Worm (Caenorhabditis elegans) whole organism, L2 larva: ENCODE results near the gene T20B12.3.

ENCODE experiments used
- C34F6.9 ChIP-seq: fragments of 150-350 bp; optimal IDR thresholded peaks from 2 replicates; lab custom pipeline; 2014; ENCODE audit warnings: missing biosample characterization, missing genetic modification characterization
- F13H6.1 ChIP-seq: sonication (generic microtip); optimal IDR thresholded peaks from 2 replicates; lab custom pipeline; 2016; ENCODE audit warnings: missing genetic modification characterization, missing compliant biosample characterization
- Y55F3AM.14 ChIP-seq: fragments of 200-800 bp; sonication (Bioruptor generic); optimal IDR thresholded peaks from 2 replicates; lab custom pipeline; 2018; ENCODE audit warnings: mild to moderate bottlenecking, missing genetic modification characterization, missing compliant biosample characterization
- ZK546.5 ChIP-seq: sonication (generic microtip); optimal IDR thresholded peaks from 2 replicates; lab custom pipeline; 2017; ENCODE audit warnings: missing biosample characterization, missing genetic modification characterization
- alr-1 ChIP-seq: fragments of 150-350 bp; optimal IDR thresholded peaks from 2 replicates; lab custom pipeline; 2014; ENCODE audit warnings: missing biosample characterization, missing genetic modification characterization
- aly-2 ChIP-seq: fragments of 150-350 bp; optimal IDR thresholded peaks from 2 replicates; lab custom pipeline; 2014; ENCODE audit warnings: missing biosample characterization, missing genetic modification characterization
- ama-1 ChIP-seq: fragments of 150-350 bp; optimal IDR thresholded peaks from 2 replicates; lab custom pipeline; 2018; ENCODE audit warnings: inconsistent platforms
- blmp-1 ChIP-seq: sonication (generic microtip); optimal IDR thresholded peaks from 2 replicates; lab custom pipeline; 2017; ENCODE audit warnings: missing genetic modification characterization, mild to moderate bottlenecking, missing compliant biosample characterization, antibody characterized with exemption, moderate library complexity; ENCODE audit not compliant: insufficient read depth
- ceh-16 ChIP-seq: fragments of 150-350 bp; optimal IDR thresholded peaks from 2 replicates; lab custom pipeline; 2014; ENCODE audit warnings: missing biosample characterization, missing genetic modification characterization
- ceh-82 ChIP-seq: fragments of 150-350 bp; optimal IDR thresholded peaks from 2 replicates; lab custom pipeline; 2014; ENCODE audit warnings: missing biosample characterization, missing genetic modification characterization
- crh-2 ChIP-seq: sonication (generic microtip); optimal IDR thresholded peaks from 2 replicates; lab custom pipeline; 2017; ENCODE audit warnings: missing biosample characterization, missing genetic modification characterization
- dmd-4 ChIP-seq: sonication (generic microtip); optimal IDR thresholded peaks from 2 replicates; lab custom pipeline; 2017; ENCODE audit warnings: missing biosample characterization, missing genetic modification characterization
- egl-27 ChIP-seq: sonication (generic microtip); optimal IDR thresholded peaks from 3 replicates; lab custom pipeline; 2017; ENCODE audit warnings: missing biosample characterization, missing genetic modification reagents, missing genetic modification characterization
- elt-1 ChIP-seq: fragments of 150-350 bp; optimal IDR thresholded peaks from 2 replicates; lab custom pipeline; 2014; ENCODE audit warnings: missing biosample characterization, missing genetic modification characterization
- elt-3 ChIP-seq: sonication (generic microtip); optimal IDR thresholded peaks from 2 replicates; lab custom pipeline; 2017; ENCODE audit warnings: missing biosample characterization, missing genetic modification characterization
- fos-1 ChIP-seq: fragments of 150-350 bp; optimal IDR thresholded peaks from 2 replicates; lab custom pipeline; 2014; ENCODE audit warnings: missing biosample characterization, missing genetic modification characterization
- gmeb-1 ChIP-seq: fragments of 150-350 bp; optimal IDR thresholded peaks from 2 replicates; lab custom pipeline; 2014; ENCODE audit warnings: missing biosample characterization, missing genetic modification characterization
- lin-11 ChIP-seq: fragments of 150-350 bp; sonication (generic microtip); optimal IDR thresholded peaks from 2 replicates; lab custom pipeline; 2014; ENCODE audit warnings: missing biosample characterization, missing genetic modification characterization, inconsistent platforms, mixed read lengths
- lin-13 ChIP-seq: fragments of 150-350 bp; optimal IDR thresholded peaks from 2 replicates; lab custom pipeline; 2014; ENCODE audit warnings: missing biosample characterization, missing genetic modification reagents, missing genetic modification characterization
- lin-39 ChIP-seq: fragments of 150-350 bp; optimal IDR thresholded peaks from 2 replicates; lab custom pipeline; 2014; ENCODE audit warnings: missing biosample characterization, missing genetic modification reagents, missing genetic modification characterization
- lsy-2 ChIP-seq, 2 experiments: fragments of 150-350 bp in 1 of 2; sonication (generic microtip) in 1 of 2; optimal IDR thresholded peaks; 2 replicates each; lab custom pipeline; 2014 to 2017; ENCODE audit warnings: missing biosample characterization in 2 of 2, missing genetic modification characterization in 2 of 2
- mab-5 ChIP-seq: fragments of 150-350 bp; optimal IDR thresholded peaks from 2 replicates; lab custom pipeline; 2014; ENCODE audit warnings: missing biosample characterization, missing genetic modification characterization
- mbf-1 ChIP-seq: sonication (generic microtip); optimal IDR thresholded peaks from 2 replicates; lab custom pipeline; 2017; ENCODE audit warnings: missing biosample characterization, missing genetic modification characterization
- mdl-1 ChIP-seq, 2 experiments: fragments of 150-350 bp in 1 of 2; sonication (generic microtip) in 1 of 2; optimal IDR thresholded peaks; 2 replicates each; lab custom pipeline; 2017; ENCODE audit warnings: missing biosample characterization in 2 of 2, missing genetic modification characterization in 2 of 2
- nhr-11 ChIP-seq: fragments of 150-350 bp; optimal IDR thresholded peaks from 2 replicates; lab custom pipeline; 2014; ENCODE audit warnings: missing biosample characterization, missing genetic modification characterization
- nhr-12 ChIP-seq: fragments of 150-350 bp; optimal IDR thresholded peaks from 2 replicates; lab custom pipeline; 2014; ENCODE audit warnings: missing biosample characterization, missing genetic modification characterization
- nhr-129 ChIP-seq: fragments of 150-350 bp; optimal IDR thresholded peaks from 2 replicates; lab custom pipeline; 2014; ENCODE audit warnings: missing biosample characterization, missing genetic modification characterization
- nhr-21 ChIP-seq: fragments of 150-350 bp; optimal IDR thresholded peaks from 2 replicates; lab custom pipeline; 2014; ENCODE audit warnings: missing biosample characterization, missing genetic modification characterization
- nhr-23 ChIP-seq: fragments of 150-350 bp; optimal IDR thresholded peaks from 2 replicates; lab custom pipeline; 2014; ENCODE audit warnings: missing biosample characterization, missing genetic modification reagents, missing genetic modification characterization
- nhr-237 ChIP-seq: fragments of 150-350 bp; optimal IDR thresholded peaks from 2 replicates; lab custom pipeline; 2014; ENCODE audit warnings: missing biosample characterization, missing genetic modification characterization
- nhr-25 ChIP-seq: fragments of 150-350 bp; sonication (generic microtip); optimal IDR thresholded peaks from 3 replicates; lab custom pipeline; 2014; ENCODE audit warnings: missing biosample characterization, missing genetic modification characterization
- nhr-6 ChIP-seq: fragments of 150-350 bp; optimal IDR thresholded peaks from 2 replicates; lab custom pipeline; 2014; ENCODE audit warnings: missing biosample characterization, missing genetic modification characterization
- nhr-77 ChIP-seq: fragments of 150-350 bp; optimal IDR thresholded peaks from 2 replicates; lab custom pipeline; 2014; ENCODE audit warnings: missing biosample characterization, missing genetic modification characterization
- peb-1 ChIP-seq: fragments of 150-350 bp; optimal IDR thresholded peaks from 2 replicates; lab custom pipeline; 2014; ENCODE audit warnings: missing biosample characterization, missing genetic modification characterization
- sem-4 ChIP-seq: fragments of 150-350 bp; optimal IDR thresholded peaks from 2 replicates; lab custom pipeline; 2014; ENCODE audit warnings: missing biosample characterization, missing genetic modification reagents, missing genetic modification characterization
- skn-1 ChIP-seq: sonication (generic microtip); optimal IDR thresholded peaks from 2 replicates; lab custom pipeline; 2017; ENCODE audit warnings: missing biosample characterization, missing genetic modification characterization
- snpc-4 ChIP-seq: fragments of 150-350 bp; optimal IDR thresholded peaks from 2 replicates; lab custom pipeline; 2014; ENCODE audit warnings: missing biosample characterization, missing genetic modification characterization
- unc-39 ChIP-seq: fragments of 150-350 bp; optimal IDR thresholded peaks from 2 replicates; lab custom pipeline; 2014; ENCODE audit warnings: missing biosample characterization, missing genetic modification characterization
- unc-55 ChIP-seq: fragments of 150-350 bp; sonication (generic microtip); optimal IDR thresholded peaks from 3 replicates; lab custom pipeline; 2014; ENCODE audit warnings: missing biosample characterization, missing genetic modification reagents, missing genetic modification characterization
- unc-62 ChIP-seq: fragments of 150-350 bp; optimal IDR thresholded peaks from 2 replicates; lab custom pipeline; 2014; ENCODE audit warnings: missing biosample characterization, missing genetic modification reagents, missing genetic modification characterization
- zag-1 ChIP-seq: fragments of 150-350 bp; optimal IDR thresholded peaks from 2 replicates; lab custom pipeline; 2014; ENCODE audit warnings: missing biosample characterization, missing genetic modification characterization
- ztf-11 ChIP-seq: sonication (generic microtip); optimal IDR thresholded peaks from 2 replicates; lab custom pipeline; 2017; ENCODE audit warnings: missing biosample characterization, missing genetic modification characterization
- ztf-4 ChIP-seq: fragments of 150-350 bp; optimal IDR thresholded peaks from 2 replicates; lab custom pipeline; 2014; ENCODE audit warnings: missing biosample characterization, missing genetic modification characterization

The T20B12.3 gene

DNA sequence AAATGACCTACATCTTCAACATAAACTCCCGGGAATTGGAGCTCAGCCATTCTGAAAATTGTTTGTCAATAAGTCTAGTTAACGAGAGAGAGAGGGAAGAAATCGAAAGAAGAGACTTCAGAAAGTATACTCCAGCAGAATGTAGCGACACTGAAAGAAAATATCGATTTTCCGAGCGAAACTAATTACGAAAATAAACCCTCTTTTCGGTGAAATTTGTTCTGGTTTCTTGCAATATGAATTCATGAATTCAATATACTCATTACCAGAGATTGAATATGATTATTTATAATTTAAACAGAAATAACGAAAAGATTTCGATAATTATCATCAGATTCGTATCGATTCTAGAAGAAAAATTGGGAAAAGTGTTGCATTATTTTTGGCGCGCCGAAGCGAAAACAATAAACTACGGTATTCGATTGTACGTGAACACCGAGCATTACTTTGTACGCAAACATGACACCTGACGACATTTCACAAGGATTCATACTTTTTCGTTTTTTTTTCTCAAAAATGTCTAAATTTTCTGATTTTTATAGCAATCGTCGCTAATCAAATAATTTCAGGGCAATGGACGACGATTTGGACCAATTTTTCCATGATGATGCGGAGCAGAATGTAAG, at the start of gene T20B12.3, which contains the start of gene hmg-4:
TSS of gene T20B12.3 (plus strand) at position 570 of the 626 bp plus-strand sequence.
TSS of gene hmg-4 (minus strand) at position 51 of the 626 bp plus-strand sequence.
- no peak for TF ChIP-seq snpc-4 (tag; lab: Kevin White, UChicago)
- peak; percentile 67 for TF ChIP-seq unc-55 (GFP tag; lab: Kevin White, UChicago)
- no peak for TF ChIP-seq aly-2 (tag; lab: Kevin White, UChicago)
- TF ChIP-seq F13H6.1 (tag; lab: Kevin White, UChicago) = no peak
- TF ChIP-seq ceh-82 (tag; lab: Kevin White, UChicago) = no peak
- no peak for TF ChIP-seq ZK546.5 (tag; lab: Kevin White, UChicago)
- no peak for TF ChIP-seq nhr-237 (tag; lab: Kevin White, UChicago)
- TF ChIP-seq blmp-1 (tag; lab: Kevin White, UChicago) = no peak
- TF ChIP-seq nhr-12 (tag; lab: Kevin White, UChicago) = no peak
- TF ChIP-seq ama-1 (lab: Kevin White, UChicago) = no peak
- TF ChIP-seq Y55F3AM.14 = no peak
- no peak for TF ChIP-seq mab-5 (tag; lab: Kevin White, UChicago)
- TF ChIP-seq lin-39 (tag; lab: Kevin White, UChicago) = no peak
- TF ChIP-seq ceh-16 (tag; lab: Kevin White, UChicago) = no peak
- TF ChIP-seq zag-1 (tag; lab: Kevin White, UChicago) = no peak
- TF ChIP-seq elt-1 = no peak
- no peak for TF ChIP-seq mdl-1 (tag; optimal IDR thresholded peaks at IDR 0.05; lab: Kevin White, UChicago)
- TF ChIP-seq C34F6.9 = peak; percentile 70
- TF ChIP-seq peb-1 = no peak
- TF ChIP-seq crh-2 (tag; lab: Kevin White, UChicago) = peak; percentile 15
- no peak for TF ChIP-seq fos-1 (tag; lab: Kevin White, UChicago)
- no peak for TF ChIP-seq lin-11
- TF ChIP-seq nhr-23 = no peak
- peak; percentile 83 to 98 for TF ChIP-seq lsy-2 (tag; optimal IDR thresholded peaks at IDR 0.05; lab: Kevin White, UChicago)
- peak; percentile 68 for TF ChIP-seq nhr-129 (tag; lab: Kevin White, UChicago)
- TF ChIP-seq gmeb-1 (tag; lab: Kevin White, UChicago) = peak; percentile 47
- TF ChIP-seq ztf-11 (tag; lab: Kevin White, UChicago) = no peak
- no peak for TF ChIP-seq nhr-77
- no peak for TF ChIP-seq unc-39 (tag; lab: Kevin White, UChicago)
- TF ChIP-seq, all 48 proteins: peak for 6

DNA sequence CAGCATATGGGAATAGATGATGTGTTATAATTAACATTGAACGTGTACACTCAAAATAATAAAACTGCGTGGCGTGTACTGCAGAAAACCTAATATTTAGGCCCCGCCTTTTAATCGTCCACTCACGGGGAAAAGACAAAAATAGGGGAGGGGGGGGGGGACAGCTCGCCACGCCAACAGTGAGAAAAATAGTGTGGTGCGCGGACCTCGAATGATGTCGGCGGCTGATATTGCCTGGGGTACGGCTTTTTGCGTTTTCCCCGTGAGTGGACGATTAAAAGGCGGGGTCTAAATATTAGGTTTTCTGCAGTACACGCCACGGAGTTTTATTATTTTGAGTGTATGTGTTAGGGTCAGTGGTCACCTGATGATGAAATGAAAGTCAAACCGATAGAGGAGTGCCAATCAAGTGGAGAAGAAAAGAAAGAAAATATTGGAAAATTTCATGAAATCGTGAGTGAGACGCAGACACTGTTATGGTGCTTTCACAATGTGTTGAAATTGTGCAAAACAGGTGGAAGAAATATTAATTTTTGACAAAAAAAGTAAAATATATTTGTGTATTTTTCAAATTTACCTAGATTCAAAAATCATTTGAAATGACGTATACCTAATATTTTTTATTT, 47.9 kb upstream of the T20B12.3 start:
- TF ChIP-seq crh-2 (tag; lab: Kevin White, UChicago) = peak; percentile 11
- TF ChIP-seq nhr-129 (tag; lab: Kevin White, UChicago) = peak; percentile 57
- peak in 1 of 2 experiments; percentile 12 for TF ChIP-seq lsy-2 (tag; optimal IDR thresholded peaks at IDR 0.05; lab: Kevin White, UChicago)

DNA sequence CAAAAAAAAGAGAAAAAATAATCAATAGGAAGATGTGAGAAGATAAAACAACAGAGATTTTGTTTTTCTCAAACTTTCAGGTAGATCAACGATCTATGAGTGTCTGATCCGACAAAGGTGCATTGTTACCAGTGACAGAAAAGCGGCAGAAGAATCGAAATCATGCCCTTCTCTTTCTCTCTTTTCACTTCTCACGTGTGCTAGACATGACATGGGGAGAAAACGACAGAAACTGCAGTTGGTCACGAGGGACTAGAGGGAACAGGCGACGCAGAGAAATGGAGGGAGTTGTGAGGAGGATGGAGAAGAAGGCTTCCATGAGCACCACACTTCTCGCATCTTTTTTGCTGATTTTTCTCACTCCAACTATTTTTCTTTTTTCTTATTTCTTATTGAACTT, 46.7 kb upstream of the T20B12.3 start, which contains the start of gene F56C9.10:
TSS of gene F56C9.10 (minus strand) at position 97 of the 400 bp plus-strand sequence.
- peak; percentile 77 for TF ChIP-seq lin-13 (GFP tag; lab: Kevin White, UChicago)
- no peak for TF ChIP-seq elt-3 (tag; lab: Kevin White, UChicago)
- TF ChIP-seq ceh-82 (tag; lab: Kevin White, UChicago) = no peak
- peak; percentile 90 for TF ChIP-seq nhr-21 (tag; lab: Kevin White, UChicago)
- peak; percentile 66 for TF ChIP-seq ama-1 (lab: Kevin White, UChicago)
- peak; percentile 83 for TF ChIP-seq sem-4 (tag; lab: Kevin White, UChicago)
- no peak for TF ChIP-seq nhr-11
- peak; percentile 54 for TF ChIP-seq nhr-6 (tag; lab: Kevin White, UChicago)
- TF ChIP-seq ztf-4 (tag; lab: Kevin White, UChicago) = peak; percentile 92
- TF ChIP-seq nhr-237 (tag; lab: Kevin White, UChicago) = no peak
- no peak for TF ChIP-seq peb-1
- no peak for TF ChIP-seq dmd-4 (tag; lab: Kevin White, UChicago)
- peak; percentile 90 to 95 for TF ChIP-seq mdl-1 (tag; optimal IDR thresholded peaks at IDR 0.05; lab: Kevin White, UChicago)
- no peak for TF ChIP-seq nhr-23
- peak; percentile 99 for TF ChIP-seq blmp-1 (tag; lab: Kevin White, UChicago)
- TF ChIP-seq lin-39 (tag; lab: Kevin White, UChicago) = no peak
- TF ChIP-seq nhr-129 (tag; lab: Kevin White, UChicago) = peak; percentile 98
- no peak for TF ChIP-seq ceh-16 (tag; lab: Kevin White, UChicago)
- peak; percentile 1 for TF ChIP-seq skn-1 (tag; lab: Kevin White, UChicago)
- peak; percentile 79 for TF ChIP-seq gmeb-1 (tag; lab: Kevin White, UChicago)
- TF ChIP-seq mbf-1 = no peak
- TF ChIP-seq C34F6.9 = peak; percentile 98
- TF ChIP-seq lsy-2 (tag; optimal IDR thresholded peaks at IDR 0.05; lab: Kevin White, UChicago) = peak; percentile 39 to 93
- TF ChIP-seq nhr-77 = no peak
- TF ChIP-seq lin-11 = peak; percentile 77
- TF ChIP-seq fos-1 (tag; lab: Kevin White, UChicago) = peak; percentile 86
- TF ChIP-seq nhr-25 = peak; percentile 92
- peak; percentile 63 for TF ChIP-seq Y55F3AM.14
- TF ChIP-seq ZK546.5 (tag; lab: Kevin White, UChicago) = peak; percentile 54
- TF ChIP-seq alr-1 = no peak
- peak; percentile 84 for TF ChIP-seq zag-1 (tag; lab: Kevin White, UChicago)
- peak; percentile 72 for TF ChIP-seq unc-55 (GFP tag; lab: Kevin White, UChicago)
- TF ChIP-seq elt-1 = no peak
- peak; percentile 63 for TF ChIP-seq egl-27
- no peak for TF ChIP-seq nhr-12 (tag; lab: Kevin White, UChicago)
- TF ChIP-seq unc-39 (tag; lab: Kevin White, UChicago) = no peak
- peak; percentile 30 for TF ChIP-seq snpc-4 (tag; lab: Kevin White, UChicago)
- peak; percentile 91 for TF ChIP-seq crh-2 (tag; lab: Kevin White, UChicago)
- peak; percentile 52 for TF ChIP-seq unc-62 (GFP tag; lab: Kevin White, UChicago)
- TF ChIP-seq F13H6.1 (tag; lab: Kevin White, UChicago) = peak; percentile 85
